Fruit fly (Drosophila melanogaster): Measurements from ENCODE around the gene CG9098.

Gene CG9098

DNA sequence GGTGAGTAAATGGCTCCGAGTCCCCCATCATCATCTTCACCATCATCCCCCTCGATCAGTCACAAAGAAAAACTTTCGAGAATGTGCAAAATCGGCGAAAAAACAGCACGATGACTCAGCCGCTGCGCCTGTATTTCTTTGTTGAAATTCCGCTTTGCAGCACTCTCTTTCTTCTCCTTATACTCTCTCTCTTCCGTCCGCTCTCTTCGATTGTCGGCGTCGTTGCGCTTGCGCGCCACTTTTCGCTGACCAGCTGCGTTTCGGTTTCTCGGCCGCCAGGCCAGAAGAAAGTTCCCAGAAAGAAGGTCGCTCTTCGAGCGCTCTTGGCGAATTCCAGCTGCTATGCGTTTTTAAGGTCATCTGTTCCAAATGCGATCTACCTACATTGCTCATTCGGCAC is 28.9 kb downstream of the CG9098 start:
- no peak for TF ChIP-seq CG12768 (GFP tag; optimal IDR thresholded peaks at IDR 0.05)
- TF ChIP-seq tj (GFP tag; optimal IDR thresholded peaks at IDR 0.05) = peak; percentile 87

- TF ChIP-seq Crg-1 (GFP tag; optimal IDR thresholded peaks at IDR 0.05) = peak; percentile 76
- TF ChIP-seq cnc (optimal IDR thresholded peaks at IDR 0.05) = no peak
- peak; percentile 57 for TF ChIP-seq CG7101 (tag; optimal IDR thresholded peaks at IDR 0.05)
- peak; percentile 36 for TF ChIP-seq toe (GFP tag; optimal IDR thresholded peaks at IDR 0.05)
- TF ChIP-seq pad (GFP tag; optimal IDR thresholded peaks at IDR 0.05) = peak; percentile 93
- peak; percentile 46 for TF ChIP-seq CG11617 (GFP tag; optimal IDR thresholded peaks at IDR 0.05)
- no peak for TF ChIP-seq kay (GFP tag; ENCODE audit: borderline replicate concordance)
- TF ChIP-seq bab1 (GFP tag; optimal IDR thresholded peaks at IDR 0.05) = peak; percentile 40
- TF ChIP-seq Hr96 (GFP tag; optimal IDR thresholded peaks at IDR 0.05) = peak; percentile 82
- TF ChIP-seq CG33017 (tag; optimal IDR thresholded peaks at IDR 0.05) = no peak
- peak; percentile 80 for TF ChIP-seq cic (GFP tag; optimal IDR thresholded peaks at IDR 0.05)
- peak; percentile 40 for TF ChIP-seq CG7045 (GFP tag; optimal IDR thresholded peaks at IDR 0.05)
- TF ChIP-seq CG5204 (GFP tag; optimal IDR thresholded peaks at IDR 0.05) = peak; percentile 60
- TF ChIP-seq Clk (GFP tag; optimal IDR thresholded peaks at IDR 0.05) = peak; percentile 64
- TF ChIP-seq tj (GFP tag; optimal IDR thresholded peaks at IDR 0.05) = peak; percentile 9
- TF ChIP-seq CG14711 (tag; optimal IDR thresholded peaks at IDR 0.05) = peak; percentile 38
- no peak for TF ChIP-seq CG12768 (GFP tag; optimal IDR thresholded peaks at IDR 0.05)
- TF ChIP-seq Mnt (GFP tag; optimal IDR thresholded peaks at IDR 0.05) = peak; percentile 52
- TF ChIP-seq ovo (GFP tag; optimal IDR thresholded peaks at IDR 0.05) = peak; percentile 85
- peak; percentile 87 for TF ChIP-seq CG1620 (GFP tag; optimal IDR thresholded peaks at IDR 0.05)
Measured at dm6 chr2L:5982334-5982987, 29.7 kb downstream of the CG9098 start.

- TF ChIP-seq kay (GFP tag; ENCODE audit: borderline replicate concordance) = peak; percentile 43
- TF ChIP-seq Crg-1 (GFP tag; optimal IDR thresholded peaks at IDR 0.05) = no peak
- no peak for TF ChIP-seq pad (GFP tag; optimal IDR thresholded peaks at IDR 0.05)
- TF ChIP-seq CG7101 (tag; optimal IDR thresholded peaks at IDR 0.05) = peak; percentile 34
- no peak for TF ChIP-seq CG7045 (GFP tag; optimal IDR thresholded peaks at IDR 0.05)
- TF ChIP-seq CG14711 (tag; optimal IDR thresholded peaks at IDR 0.05) = no peak
- TF ChIP-seq CG11617 (GFP tag; optimal IDR thresholded peaks at IDR 0.05) = no peak
- TF ChIP-seq cic (GFP tag; optimal IDR thresholded peaks at IDR 0.05) = no peak
- peak; percentile 18 for TF ChIP-seq ovo (GFP tag; optimal IDR thresholded peaks at IDR 0.05)
- no peak for TF ChIP-seq toe (GFP tag; optimal IDR thresholded peaks at IDR 0.05)
- peak; percentile 20 for TF ChIP-seq Hr96 (GFP tag; optimal IDR thresholded peaks at IDR 0.05)
- TF ChIP-seq CG5204 (GFP tag; optimal IDR thresholded peaks at IDR 0.05) = no peak
- TF ChIP-seq Clk (GFP tag; optimal IDR thresholded peaks at IDR 0.05) = no peak
- peak; percentile 2 for TF ChIP-seq CG33017 (tag; optimal IDR thresholded peaks at IDR 0.05)
- no peak for TF ChIP-seq CG1620 (GFP tag; optimal IDR thresholded peaks at IDR 0.05)
- TF ChIP-seq tj (GFP tag; optimal IDR thresholded peaks at IDR 0.05) = no peak
- peak; percentile 95 for TF ChIP-seq CG12768 (GFP tag; optimal IDR thresholded peaks at IDR 0.05)
- TF ChIP-seq cnc (optimal IDR thresholded peaks at IDR 0.05) = no peak
- TF ChIP-seq Mnt (GFP tag; optimal IDR thresholded peaks at IDR 0.05) = peak; percentile 97
- TF ChIP-seq bab1 (GFP tag; optimal IDR thresholded peaks at IDR 0.05) = peak; percentile 27
Measured at dm6 chr2L:5981433-5982333, 30.5 kb downstream of the CG9098 start, which contains the start of gene eIF4A. TSS of gene eIF4A (plus strand) at chr2L:5981764.

DNA sequence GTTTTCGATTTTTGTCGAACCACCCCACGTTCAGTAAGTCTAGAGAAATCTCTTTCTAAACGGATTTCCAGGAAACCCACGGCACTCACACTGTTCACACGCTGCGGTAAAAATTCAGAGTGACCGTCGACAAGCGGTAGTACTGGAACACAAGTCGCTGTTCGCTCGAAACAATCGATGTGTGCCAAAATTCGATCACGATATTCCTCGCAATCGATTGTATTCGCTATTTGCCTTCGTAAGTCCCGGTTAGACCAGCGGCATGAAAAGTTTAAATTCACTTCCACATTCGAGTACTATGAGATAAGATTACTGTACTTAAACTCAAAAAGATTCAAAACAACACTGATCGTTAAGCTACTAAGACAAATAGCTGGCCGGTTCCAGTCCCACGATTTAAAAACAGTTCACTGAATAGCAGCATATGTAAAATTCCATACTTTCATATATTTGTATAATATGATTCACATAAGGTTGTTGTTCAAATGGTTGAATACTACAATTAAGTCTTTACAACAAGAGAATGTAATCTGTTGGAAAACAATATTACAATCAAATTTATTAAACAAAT is 31.2 kb downstream of the CG9098 start, which contains the start of gene chic:
Gene chic (minus strand): TSS at position 157 of the 571 bp plus-strand sequence.
- TF ChIP-seq bab1 (GFP tag; optimal IDR thresholded peaks at IDR 0.05) (peak; percentile 68), pad (GFP tag; optimal IDR thresholded peaks at IDR 0.05) (no peak), Mnt (GFP tag; optimal IDR thresholded peaks at IDR 0.05) (peak; percentile 69), CG11617 (GFP tag; optimal IDR thresholded peaks at IDR 0.05) (no peak), CG12768 (GFP tag; optimal IDR thresholded peaks at IDR 0.05) (peak; percentile 3), CG5204 (GFP tag; optimal IDR thresholded peaks at IDR 0.05) (peak; percentile 70), Hr96 (GFP tag; optimal IDR thresholded peaks at IDR 0.05) (peak; percentile 68), toe (GFP tag; optimal IDR thresholded peaks at IDR 0.05) (peak; percentile 76), CG1620 (GFP tag; optimal IDR thresholded peaks at IDR 0.05) (peak; percentile 72), CG7101 (tag; optimal IDR thresholded peaks at IDR 0.05) (no peak), kay (GFP tag; ENCODE audit: borderline replicate concordance) (no peak), CG7045 (GFP tag; optimal IDR thresholded peaks at IDR 0.05) (peak; percentile 35)

- peak; percentile 8 for TF ChIP-seq Crg-1 (GFP tag; optimal IDR thresholded peaks at IDR 0.05)
- TF ChIP-seq CG12768 (GFP tag; optimal IDR thresholded peaks at IDR 0.05) = peak; percentile 76
- peak; percentile 23 for TF ChIP-seq tj (GFP tag; optimal IDR thresholded peaks at IDR 0.05)
- no peak for TF ChIP-seq CG7045 (GFP tag; optimal IDR thresholded peaks at IDR 0.05)
- TF ChIP-seq CG14711 (tag; optimal IDR thresholded peaks at IDR 0.05) = peak; percentile 34
- peak; percentile 68 for TF ChIP-seq Mnt (GFP tag; optimal IDR thresholded peaks at IDR 0.05)
- peak; percentile 91 for TF ChIP-seq pad (GFP tag; optimal IDR thresholded peaks at IDR 0.05)
- TF ChIP-seq toe (GFP tag; optimal IDR thresholded peaks at IDR 0.05) = no peak
- TF ChIP-seq bab1 (GFP tag; optimal IDR thresholded peaks at IDR 0.05) = peak; percentile 78
- TF ChIP-seq cnc (optimal IDR thresholded peaks at IDR 0.05) = no peak
- TF ChIP-seq CG5204 (GFP tag; optimal IDR thresholded peaks at IDR 0.05) = no peak
- no peak for TF ChIP-seq Clk (GFP tag; optimal IDR thresholded peaks at IDR 0.05)
- no peak for TF ChIP-seq CG1620 (GFP tag; optimal IDR thresholded peaks at IDR 0.05)
- peak; percentile 100 for TF ChIP-seq kay (GFP tag; ENCODE audit: borderline replicate concordance)
- TF ChIP-seq CG7101 (tag; optimal IDR thresholded peaks at IDR 0.05) = peak; percentile 40
- peak; percentile 5 for TF ChIP-seq cic (GFP tag; optimal IDR thresholded peaks at IDR 0.05)
- TF ChIP-seq ovo (GFP tag; optimal IDR thresholded peaks at IDR 0.05) = peak; percentile 88
- TF ChIP-seq CG33017 (tag; optimal IDR thresholded peaks at IDR 0.05) = peak; percentile 27
- no peak for TF ChIP-seq CG11617 (GFP tag; optimal IDR thresholded peaks at IDR 0.05)
- TF ChIP-seq Hr96 (GFP tag; optimal IDR thresholded peaks at IDR 0.05) = peak; percentile 46
Measured at dm6 chr2L:5979957-5980861, 31.9 kb downstream of the CG9098 start.

Data from whole organism, adult.